Fruit fly (Drosophila melanogaster) whole organism, prepupa: ENCODE measurements around the gene CG13625.

Source experiments
- CG10631 ChIP-seq: fragments of 200-800 bp; sonication (Bioruptor generic); optimal IDR thresholded peaks from 2 replicates; lab custom pipeline; 2016; ENCODE audit warnings: missing biosample characterization, missing genetic modification characterization
- CG11762 ChIP-seq: fragments of 200-800 bp; sonication (Bioruptor generic); optimal IDR thresholded peaks from 3 replicates; lab custom pipeline; 2016; ENCODE audit warnings: missing biosample characterization, missing genetic modification characterization; ENCODE audit not compliant: insufficient read depth
- CG15336 ChIP-seq: fragments of 200-800 bp; sonication (Bioruptor generic); IDR thresholded peaks from 2 replicates; pipeline ENCODE4 v1.3.6; 2022; ENCODE audit warnings: missing biosample characterization, missing genetic modification characterization
- CG16779 ChIP-seq: fragments of 200-800 bp; sonication (Bioruptor generic); optimal IDR thresholded peaks from 3 replicates; lab custom pipeline; 2017; ENCODE audit warnings: missing biosample characterization, mild to moderate bottlenecking, missing genetic modification characterization
- CG3032 ChIP-seq: fragments of 200-800 bp; optimal IDR thresholded peaks from 2 replicates; lab custom pipeline; 2019; ENCODE audit warnings: missing biosample characterization, mild to moderate bottlenecking, missing genetic modification characterization, moderate library complexity
- CG31627 ChIP-seq: fragments of 200-800 bp; sonication (Bioruptor generic); optimal IDR thresholded peaks from 3 replicates; lab custom pipeline; 2016; ENCODE audit warnings: missing biosample characterization, missing genetic modification characterization
- CG32006 ChIP-seq: fragments of 200-800 bp; sonication (Bioruptor generic); optimal IDR thresholded peaks from 3 replicates; lab custom pipeline; 2017; ENCODE audit warnings: missing biosample characterization, mild to moderate bottlenecking, missing genetic modification characterization
- CG34406 ChIP-seq: fragments of 200-800 bp; sonication (Bioruptor generic); optimal IDR thresholded peaks from 3 replicates; lab custom pipeline; 2016; ENCODE audit warnings: missing biosample characterization, missing genetic modification characterization
- CG3919 ChIP-seq: fragments of 200-800 bp; sonication (Bioruptor generic); optimal IDR thresholded peaks from 3 replicates; lab custom pipeline; 2016; ENCODE audit warnings: missing biosample characterization, missing genetic modification characterization
- CG4318 ChIP-seq: fragments of 200-800 bp; sonication (Bioruptor generic); optimal IDR thresholded peaks from 3 replicates; lab custom pipeline; 2017; ENCODE audit warnings: missing biosample characterization, mild to moderate bottlenecking, missing genetic modification characterization
- CG6163 ChIP-seq: fragments of 200-800 bp; sonication (Bioruptor generic); IDR thresholded peaks from 3 replicates; pipeline ENCODE4 v1.3.6; 2022; ENCODE audit warnings: missing biosample characterization, missing genetic modification characterization
- CG6792 ChIP-seq: fragments of 200-800 bp; sonication (Bioruptor generic); optimal IDR thresholded peaks from 3 replicates; lab custom pipeline; 2016; ENCODE audit warnings: missing biosample characterization, missing genetic modification characterization
- CG6808 ChIP-seq: fragments of 200-800 bp; sonication (Bioruptor generic); optimal IDR thresholded peaks from 3 replicates; lab custom pipeline; 2017; ENCODE audit warnings: missing biosample characterization, missing genetic modification characterization, mild to moderate bottlenecking, moderate library complexity, missing genetic modification reagents
- CG7368 ChIP-seq: fragments of 200-800 bp; sonication (Bioruptor generic); optimal IDR thresholded peaks from 3 replicates; lab custom pipeline; 2016; ENCODE audit warnings: missing biosample characterization, missing genetic modification characterization
- CG8319 ChIP-seq: fragments of 200-800 bp; sonication (Bioruptor generic); optimal IDR thresholded peaks from 3 replicates; lab custom pipeline; 2016; ENCODE audit warnings: missing biosample characterization, missing genetic modification characterization
- Eip75B ChIP-seq: fragments of 200-800 bp; sonication (Bioruptor generic); optimal IDR thresholded peaks from 3 replicates; lab custom pipeline; 2016; ENCODE audit warnings: missing biosample characterization, missing genetic modification characterization
- Eip78C ChIP-seq: fragments of 200-800 bp; sonication (Bioruptor generic); peaks from one replicate; lab custom pipeline; 2016; ENCODE audit warnings: missing biosample characterization, missing genetic modification characterization
- Gug ChIP-seq: fragments of 200-800 bp; sonication (Bioruptor generic); IDR thresholded peaks from 2 replicates; pipeline ENCODE4 v1.3.6; 2022; ENCODE audit warnings: missing biosample characterization, missing genetic modification characterization
- Hr39 ChIP-seq: fragments of 200-800 bp; sonication (Bioruptor generic); optimal IDR thresholded peaks from 2 replicates; lab custom pipeline; 2016; ENCODE audit warnings: missing biosample characterization, missing genetic modification characterization
- Hr4 ChIP-seq: fragments of 200-800 bp; sonication (Bioruptor generic); optimal IDR thresholded peaks from 3 replicates; lab custom pipeline; 2016; ENCODE audit warnings: missing biosample characterization, missing genetic modification characterization
- Lpt ChIP-seq: fragments of 200-800 bp; sonication (Bioruptor generic); optimal IDR thresholded peaks from 3 replicates; lab custom pipeline; 2016; ENCODE audit warnings: missing biosample characterization, missing genetic modification characterization
- Met ChIP-seq: fragments of 200-800 bp; sonication (Bioruptor generic); optimal IDR thresholded peaks from 3 replicates; lab custom pipeline; 2016; ENCODE audit warnings: missing biosample characterization, missing genetic modification characterization
- OdsH ChIP-seq: fragments of 200-800 bp; sonication (Bioruptor generic); optimal IDR thresholded peaks from 3 replicates; lab custom pipeline; 2016; ENCODE audit warnings: missing biosample characterization, missing genetic modification characterization
- Sox102F ChIP-seq: fragments of 200-800 bp; sonication (Bioruptor generic); optimal IDR thresholded peaks from 2 replicates; lab custom pipeline; 2016; ENCODE audit warnings: missing biosample characterization, mild to moderate bottlenecking, missing genetic modification characterization
- Sox14 ChIP-seq: fragments of 200-800 bp; sonication (Bioruptor generic); optimal IDR thresholded peaks from 3 replicates; lab custom pipeline; 2016; ENCODE audit warnings: missing biosample characterization, missing genetic modification characterization
- Sox15 ChIP-seq: fragments of 200-800 bp; sonication (Bioruptor generic); optimal IDR thresholded peaks from 3 replicates; lab custom pipeline; 2016; ENCODE audit warnings: missing biosample characterization, missing genetic modification characterization
- achi ChIP-seq: fragments of 200-800 bp; sonication (Bioruptor generic); optimal IDR thresholded peaks from 3 replicates; lab custom pipeline; 2016; ENCODE audit warnings: missing biosample characterization, missing genetic modification characterization
- acj6 ChIP-seq: fragments of 200-800 bp; sonication (Bioruptor generic); optimal IDR thresholded peaks from 3 replicates; lab custom pipeline; 2016; ENCODE audit warnings: missing biosample characterization, missing genetic modification characterization
- cyc ChIP-seq: fragments of 200-800 bp; sonication (Bioruptor generic); optimal IDR thresholded peaks from 3 replicates; lab custom pipeline; 2016; ENCODE audit warnings: missing biosample characterization, missing genetic modification characterization
- dac ChIP-seq: fragments of 200-800 bp; sonication (Bioruptor generic); optimal IDR thresholded peaks from 2 replicates; lab custom pipeline; 2017; ENCODE audit warnings: missing biosample characterization, mild to moderate bottlenecking, missing genetic modification characterization
- eg ChIP-seq: fragments of 200-800 bp; sonication (Bioruptor generic); IDR thresholded peaks from 3 replicates; pipeline ENCODE4 v1.3.6; 2022; ENCODE audit warnings: missing biosample characterization, missing genetic modification characterization
- esn ChIP-seq: fragments of 200-800 bp; sonication (Bioruptor generic); optimal IDR thresholded peaks from 2 replicates; lab custom pipeline; 2016; ENCODE audit warnings: missing biosample characterization, mild to moderate bottlenecking, missing genetic modification characterization, moderate library complexity
- fd85E ChIP-seq: fragments of 200-800 bp; sonication (Bioruptor generic); optimal IDR thresholded peaks from 3 replicates; lab custom pipeline; 2016; ENCODE audit warnings: missing biosample characterization, missing genetic modification characterization
- fkh ChIP-seq: fragments of 200-800 bp; sonication (Bioruptor generic); optimal IDR thresholded peaks from 3 replicates; lab custom pipeline; 2017; ENCODE audit warnings: missing biosample characterization, mild to moderate bottlenecking, missing genetic modification characterization, moderate library complexity
- lz ChIP-seq: fragments of 200-800 bp; sonication (Bioruptor generic); optimal IDR thresholded peaks from 3 replicates; lab custom pipeline; 2016; ENCODE audit warnings: missing biosample characterization, missing genetic modification characterization
- net ChIP-seq: fragments of 200-800 bp; sonication (Bioruptor generic); optimal IDR thresholded peaks from 3 replicates; lab custom pipeline; 2016; ENCODE audit warnings: missing biosample characterization, missing genetic modification characterization
- pdm3 ChIP-seq: fragments of 200-800 bp; sonication (Bioruptor generic); optimal IDR thresholded peaks from 3 replicates; lab custom pipeline; 2016; ENCODE audit warnings: missing biosample characterization, missing genetic modification characterization
- salr ChIP-seq, 2 experiments: fragments of 200-800 bp; sonication (Bioruptor generic); optimal IDR thresholded peaks; 3 replicates each; lab custom pipeline; 2016 to 2018; ENCODE audit warnings: missing biosample characterization in 2 of 2, missing genetic modification characterization in 2 of 2, mild to moderate bottlenecking in 1 of 2
- spab ChIP-seq: fragments of 200-800 bp; sonication (Bioruptor generic); optimal IDR thresholded peaks from 2 replicates; lab custom pipeline; 2017; ENCODE audit warnings: missing biosample characterization, mild to moderate bottlenecking, missing genetic modification characterization, missing genetic modification reagents
- svp ChIP-seq: fragments of 200-800 bp; sonication (Bioruptor generic); peaks from one replicate; lab custom pipeline; 2016; ENCODE audit warnings: missing biosample characterization, missing genetic modification characterization
- topi ChIP-seq: fragments of 200-800 bp; sonication (Bioruptor generic); optimal IDR thresholded peaks from 3 replicates; lab custom pipeline; 2016; ENCODE audit warnings: missing biosample characterization, missing genetic modification characterization

The CG13625 gene

DNA sequence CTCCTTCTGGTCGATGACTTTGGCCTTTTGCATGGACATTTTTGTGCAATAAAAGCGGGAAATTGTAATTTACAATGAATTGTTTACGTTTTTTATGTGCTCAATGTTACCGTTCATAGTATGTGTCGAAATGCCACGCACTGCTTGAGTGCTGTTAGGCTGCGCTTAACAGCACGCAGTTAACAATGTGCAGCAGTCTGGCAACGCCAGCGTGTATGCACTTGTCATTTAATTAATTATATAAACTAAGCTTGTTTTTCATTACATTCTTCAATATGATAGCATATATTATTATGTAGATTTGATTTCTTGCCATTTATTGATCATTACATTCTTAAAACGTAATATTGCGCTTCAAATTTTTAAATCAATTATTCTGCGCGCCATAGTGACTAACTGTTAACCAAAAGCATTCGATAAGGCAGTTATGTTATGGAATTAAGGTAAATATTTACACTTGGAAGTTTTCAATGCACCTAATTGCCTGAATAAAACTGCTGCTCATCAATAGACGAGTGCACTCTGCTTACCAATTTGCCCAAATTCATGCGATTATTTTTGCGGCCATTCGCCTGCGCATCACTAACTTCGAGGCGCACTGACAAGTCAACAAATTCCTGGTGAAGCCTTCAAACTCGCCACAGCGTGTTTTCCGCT is at the start of gene CG13625, which contains the start of gene mld:
CG13625 (minus strand) TSS at position 119 of the 657 bp plus-strand sequence.
mld (plus strand) TSS at position 612 of the 657 bp plus-strand sequence.
- TF ChIP-seq CG8319 (no peak), cyc (GFP tag; lab: Kevin White, UChicago) (peak; percentile 35), CG3919 (peak; percentile 44), pdm3 (GFP tag; lab: Kevin White, UChicago) (peak; percentile 49), CG16779 (tag; lab: Kevin White, UChicago) (no peak), CG11762 (GFP tag; lab: Kevin White, UChicago) (no peak), fkh (GFP tag; lab: Kevin White, UChicago) (peak; percentile 91), acj6 (GFP tag; lab: Kevin White, UChicago) (peak; percentile 2), OdsH (GFP tag; lab: Kevin White, UChicago) (peak; percentile 17), CG6163 (no peak), lz (GFP tag; lab: Kevin White, UChicago) (peak; percentile 37), CG31627 (GFP tag; lab: Kevin White, UChicago) (peak; percentile 37), CG34406 (GFP tag; lab: Kevin White, UChicago) (peak; percentile 4), Hr4 (peak; percentile 35), eg (GFP tag; lab: Robert Waterston, UW) (no peak), Sox14 (peak; percentile 11), esn (GFP tag; lab: Kevin White, UChicago) (peak; percentile 56), Gug (GFP tag; lab: Robert Waterston, UW) (no peak), Met (GFP tag; lab: Kevin White, UChicago) (peak; percentile 31), CG15336 (GFP tag; lab: Robert Waterston, UW) (no peak), Eip75B (peak; percentile 25), topi (GFP tag; lab: Kevin White, UChicago) (peak; percentile 31), net (no peak), CG32006 (GFP tag; lab: Kevin White, UChicago) (peak; percentile 11), dac (GFP tag; lab: Kevin White, UChicago) (no peak), CG6792 (GFP tag; lab: Kevin White, UChicago) (no peak), CG4318 (GFP tag; lab: Kevin White, UChicago) (no peak), Eip78C (GFP tag; lab: Kevin White, UChicago) (peak; percentile 67), Lpt (GFP tag; lab: Kevin White, UChicago) (no peak), salr (GFP tag; optimal IDR thresholded peaks at IDR 0.05; lab: Kevin White, UChicago) (no peak), spab (GFP tag; lab: Kevin White, UChicago) (no peak), Sox102F (peak; percentile 35), Hr39 (GFP tag; lab: Kevin White, UChicago) (peak; percentile 36), CG10631 (peak; percentile 10), CG6808 (GFP tag; lab: Kevin White, UChicago) (no peak), Sox15 (GFP tag; lab: Kevin White, UChicago) (no peak), fd85E (no peak), CG3032 (tag; lab: Kevin White, UChicago) (no peak), CG7368 (GFP tag; lab: Kevin White, UChicago) (no peak), achi (GFP tag; lab: Kevin White, UChicago) (peak; percentile 66)

- no peak for TF ChIP-seq Eip75B
- peak; percentile 83 for TF ChIP-seq svp
Observed at dm6 chr3R:24634312-24634711, 49.4 kb upstream of the CG13625 start.
